Worm (Caenorhabditis elegans) whole organism, L4/young adult: Measurements from ENCODE around the gene spn-4.

ENCODE experiments used
- W03F9.2 ChIP-seq: fragments of 150-350 bp; optimal IDR thresholded peaks from 2 replicates; lab custom pipeline; 2014; ENCODE audit warnings: missing biosample characterization, missing genetic modification characterization
- dao-5 ChIP-seq: sonication (generic microtip); optimal IDR thresholded peaks from 2 replicates; lab custom pipeline; 2016; ENCODE audit warnings: missing genotype, missing genetic modification characterization, moderate library complexity, missing compliant biosample characterization
- him-1 ChIP-seq: sonication (generic microtip); optimal IDR thresholded peaks from 2 replicates; lab custom pipeline; 2016; ENCODE audit warnings: missing genotype, missing genetic modification reagents, missing genetic modification characterization, missing compliant biosample characterization

DNA sequence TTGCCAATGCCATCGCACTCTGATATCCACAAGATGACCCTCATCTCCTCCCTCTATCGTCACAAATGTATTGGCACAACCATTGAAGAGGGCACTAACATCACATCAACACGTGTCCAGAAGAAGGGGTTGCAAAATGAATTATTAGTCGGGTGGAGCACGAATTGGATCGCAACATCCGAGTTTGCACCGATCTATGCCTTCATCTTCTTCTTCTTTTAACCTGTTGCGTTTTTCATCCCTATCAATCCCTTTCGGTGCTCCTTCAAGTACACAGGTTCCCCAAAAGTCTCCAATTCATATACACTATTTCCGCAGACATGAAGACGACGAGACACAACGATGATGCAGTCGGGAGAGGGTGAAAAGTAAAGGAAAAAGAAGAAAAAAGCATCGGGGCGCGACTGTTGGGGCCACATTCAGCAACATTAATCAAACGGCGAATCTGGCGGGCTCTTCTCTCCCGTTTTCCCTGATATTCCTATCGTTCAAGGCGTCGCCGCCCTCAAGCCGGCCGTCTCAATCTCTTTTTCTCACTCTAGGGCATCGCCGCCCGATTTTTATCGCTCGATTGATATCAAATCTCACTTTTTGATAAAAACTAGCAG is 33.1 kb downstream of the spn-4 start:
- TF ChIP-seq him-1, result no peak
- TF ChIP-seq dao-5 (tag; lab: Kevin White, UChicago), result no peak
- no peak for TF ChIP-seq W03F9.2 (tag; lab: Kevin White, UChicago)
